Worm (Caenorhabditis elegans): ENCODE measurements around the gene E02C12.12.
"Not testable (repeated sequence)": the region's sequence is repeated elsewhere in the genome, so short reads cannot be mapped to it uniquely, and the experiment has no call there.

DNA sequence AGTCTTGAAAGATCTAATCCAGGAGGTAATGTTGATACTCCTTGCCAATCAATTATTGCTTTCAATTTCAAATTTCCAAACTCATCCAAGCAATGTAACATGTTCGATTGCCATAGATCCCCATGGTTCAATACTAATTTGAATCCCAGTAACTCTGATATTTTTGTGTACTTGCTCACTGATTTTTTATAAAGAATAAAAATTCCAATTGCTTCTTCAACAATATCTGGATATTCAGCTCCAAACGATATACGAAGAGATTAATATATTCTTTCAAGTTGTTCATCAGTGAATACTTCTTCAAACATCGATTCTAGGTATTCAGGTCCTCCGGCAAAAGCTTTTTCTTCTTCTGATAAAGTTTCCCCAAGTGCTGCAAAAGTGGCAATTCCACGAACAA, 2.3 kb downstream of the E02C12.12 start, which contains the start of gene E02C12.11:
- TF ChIP-seq unc-39 (tag; optimal IDR thresholded peaks at IDR 0.05); sem-2 (GFP tag; optimal IDR thresholded peaks at IDR 0.05); nhr-28 (tag; optimal IDR thresholded peaks at IDR 0.05); ces-1 (GFP tag; optimal IDR thresholded peaks at IDR 0.05); unc-62 (GFP tag; optimal IDR thresholded peaks at IDR 0.05); nhr-237 (tag; optimal IDR thresholded peaks at IDR 0.05); ceh-83 (GFP tag; optimal IDR thresholded peaks at IDR 0.05); elt-1 (tag; optimal IDR thresholded peaks at IDR 0.05; ENCODE audit: borderline replicate concordance, insufficient read depth): not testable (repeated sequence)

All from whole organism, mixed stage, embryonic.